Worm (Caenorhabditis elegans): ENCODE measurements around the gene Y42H9AR.5.

- TF ChIP-seq T22C8.4 (GFP tag; IDR thresholded peaks at IDR 0.05): no peak
- TF ChIP-seq flt-1 (GFP tag; IDR thresholded peaks at IDR 0.05): no peak
- TF ChIP-seq cog-1 (tag; optimal IDR thresholded peaks at IDR 0.05): no peak
Observed at ce11 chrIV:8112646-8113045, 10.3 kb downstream of the Y42H9AR.5 start.
